Fruit fly (Drosophila melanogaster) whole organism, embryonic: ENCODE measurements around the gene Enoph.

Source experiments
- Awh ChIP-seq: fragments of 200-800 bp; sonication (Bioruptor generic); IDR thresholded peaks from 2 replicates; pipeline ENCODE4, ENCODE4 v1.3.6; 2022; ENCODE audit warnings: missing biosample characterization, missing genetic modification characterization
- Bteb2 ChIP-seq: fragments of 200-800 bp; sonication (Bioruptor generic); optimal IDR thresholded peaks from 2 replicates; lab custom pipeline; 2016; ENCODE audit warnings: missing biosample characterization, missing genetic modification characterization
- CG10462 ChIP-seq: fragments of 200-800 bp; sonication (Bioruptor generic); optimal IDR thresholded peaks from 2 replicates; lab custom pipeline; 2016; ENCODE audit warnings: missing biosample characterization, missing genetic modification characterization
- CG10654 ChIP-seq: fragments of 200-800 bp; sonication (Bioruptor generic); optimal IDR thresholded peaks from 2 replicates; lab custom pipeline; 2016; ENCODE audit warnings: missing biosample characterization, missing genetic modification characterization
- CG11085 ChIP-seq: fragments of 200-800 bp; sonication (Bioruptor generic); IDR thresholded peaks from 2 replicates; pipeline ENCODE4 v1.3.6; 2022; ENCODE audit warnings: missing biosample characterization, missing genetic modification characterization
- CG11398 ChIP-seq: fragments of 200-800 bp; sonication (Bioruptor generic); optimal IDR thresholded peaks from 2 replicates; lab custom pipeline; 2016; ENCODE audit warnings: missing biosample characterization, missing genetic modification characterization
- CG12155 ChIP-seq: fragments of 200-800 bp; sonication (Bioruptor generic); optimal IDR thresholded peaks from 3 replicates; lab custom pipeline; 2016; ENCODE audit warnings: missing biosample characterization, missing genetic modification characterization
- CG12744 ChIP-seq: fragments of 200-800 bp; sonication (Bioruptor generic); optimal IDR thresholded peaks from 2 replicates; lab custom pipeline; 2016; ENCODE audit warnings: missing biosample characterization, missing genetic modification characterization
- CG15479 ChIP-seq: fragments of 200-800 bp; sonication (Bioruptor generic); optimal IDR thresholded peaks from 3 replicates; lab custom pipeline; 2019; ENCODE audit warnings: missing biosample characterization, mild to moderate bottlenecking, missing genetic modification characterization, moderate library complexity
- CG15514 ChIP-seq: fragments of 200-800 bp; sonication (Bioruptor generic); optimal IDR thresholded peaks from 3 replicates; lab custom pipeline; 2017; ENCODE audit warnings: missing biosample characterization, missing genetic modification characterization, mild to moderate bottlenecking, moderate library complexity, missing genetic modification reagents
- CG15696 ChIP-seq: fragments of 200-800 bp; sonication (Bioruptor generic); optimal IDR thresholded peaks from 2 replicates; lab custom pipeline; 2019; ENCODE audit warnings: missing biosample characterization, mild to moderate bottlenecking, missing genetic modification characterization, moderate library complexity
- CG1602 ChIP-seq: fragments of 200-800 bp; sonication (Bioruptor generic); optimal IDR thresholded peaks from 3 replicates; lab custom pipeline; 2016; ENCODE audit warnings: missing biosample characterization, missing genetic modification characterization
- CG17829 ChIP-seq: fragments of 200-800 bp; optimal IDR thresholded peaks from 2 replicates; lab custom pipeline; 2019; ENCODE audit warnings: missing biosample characterization, mild to moderate bottlenecking, missing genetic modification characterization, moderate library complexity
- CG3281 ChIP-seq: fragments of 200-800 bp; sonication (Bioruptor generic); optimal IDR thresholded peaks from 3 replicates; lab custom pipeline; 2017; ENCODE audit warnings: missing biosample characterization, mild to moderate bottlenecking, missing genetic modification characterization
- CG33557 ChIP-seq: fragments of 200-800 bp; sonication (Bioruptor generic); optimal IDR thresholded peaks from 2 replicates; lab custom pipeline; 2019; ENCODE audit warnings: missing biosample characterization, mild to moderate bottlenecking, missing genetic modification characterization, moderate library complexity
- CG34422 ChIP-seq: fragments of 200-800 bp; sonication (Bioruptor generic); IDR thresholded peaks from 3 replicates; pipeline ENCODE4 v1.3.6; 2022; ENCODE audit warnings: missing biosample characterization, missing genetic modification characterization
- CG3726 ChIP-seq: fragments of 200-800 bp; sonication (Bioruptor generic); IDR thresholded peaks from 3 replicates; pipeline ENCODE4, ENCODE4 v1.3.6; 2022; ENCODE audit warnings: missing biosample characterization, missing genetic modification characterization
- CG3847 ChIP-seq: fragments of 200-800 bp; sonication (Bioruptor generic); IDR thresholded peaks from 2 replicates; pipeline ENCODE4 v1.3.6; 2022; ENCODE audit warnings: missing biosample characterization, missing genetic modification characterization
- CG4424 ChIP-seq: fragments of 200-800 bp; sonication (Bioruptor generic); optimal IDR thresholded peaks from 3 replicates; lab custom pipeline; 2016; ENCODE audit warnings: missing biosample characterization, missing genetic modification characterization
- CG6813 ChIP-seq: fragments of 200-800 bp; sonication (Bioruptor generic); optimal IDR thresholded peaks from 2 replicates; lab custom pipeline; 2017; ENCODE audit warnings: missing biosample characterization, missing genetic modification characterization, mild to moderate bottlenecking, moderate library complexity, missing genetic modification reagents
- CG7745 ChIP-seq: fragments of 200-800 bp; sonication (Bioruptor generic); optimal IDR thresholded peaks from 2 replicates; lab custom pipeline; 2018; ENCODE audit warnings: missing biosample characterization, mild to moderate bottlenecking, missing genetic modification characterization, moderate library complexity
- CG7928 ChIP-seq: fragments of 200-800 bp; sonication (Bioruptor generic); optimal IDR thresholded peaks from 2 replicates; lab custom pipeline; 2017; ENCODE audit warnings: missing biosample characterization, mild to moderate bottlenecking, missing genetic modification characterization
- CG9797 ChIP-seq: fragments of 200-800 bp; sonication (Bioruptor generic); optimal IDR thresholded peaks from 3 replicates; lab custom pipeline; 2018; ENCODE audit warnings: missing biosample characterization, mild to moderate bottlenecking, missing genetic modification characterization
- D19B ChIP-seq: fragments of 200-800 bp; sonication (Bioruptor generic); optimal IDR thresholded peaks from 2 replicates; lab custom pipeline; 2017; ENCODE audit warnings: missing biosample characterization, mild to moderate bottlenecking, missing genetic modification characterization
- Dad ChIP-seq: fragments of 200-800 bp; sonication (Bioruptor generic); optimal IDR thresholded peaks from 3 replicates; lab custom pipeline; 2016; ENCODE audit warnings: missing biosample characterization, missing genetic modification characterization
- Dip3 ChIP-seq: fragments of 200-800 bp; sonication (Bioruptor generic); optimal IDR thresholded peaks from 3 replicates; lab custom pipeline; 2016; ENCODE audit warnings: missing biosample characterization, missing genetic modification characterization
- Elba2 ChIP-seq: fragments of 200-800 bp; sonication (Bioruptor generic); optimal IDR thresholded peaks from 3 replicates; lab custom pipeline; 2016; ENCODE audit warnings: missing biosample characterization, missing genetic modification characterization
- Lpt ChIP-seq: fragments of >200 bp; optimal IDR thresholded peaks from 2 replicates; lab custom pipeline; 2018; ENCODE audit warnings: missing biosample characterization, missing genetic modification characterization
- MESR4 ChIP-seq: fragments of 200-800 bp; sonication (Bioruptor generic); optimal IDR thresholded peaks from 2 replicates; lab custom pipeline; 2018; ENCODE audit warnings: missing biosample characterization, mild to moderate bottlenecking, missing genetic modification characterization, moderate library complexity
- Pdp1 ChIP-seq, 2 experiments: fragments of 200-800 bp; sonication (Bioruptor generic); optimal IDR thresholded peaks; 3 replicates each; lab custom pipeline; 2016; ENCODE audit warnings: missing biosample characterization in 2 of 2, missing genetic modification characterization in 2 of 2, mild to moderate bottlenecking in 1 of 2, moderate library complexity in 1 of 2
- Ravus ChIP-seq: fragments of 200-800 bp; sonication (Bioruptor generic); IDR thresholded peaks from 2 replicates; pipeline ENCODE4 v1.3.6; 2022; ENCODE audit warnings: missing biosample characterization, missing genetic modification characterization
- Rx ChIP-seq: fragments of 200-800 bp; sonication (Bioruptor generic); IDR thresholded peaks from 2 replicates; pipeline ENCODE4 v1.3.6; 2022; ENCODE audit warnings: missing biosample characterization, missing genetic modification characterization
- Sry-δ ChIP-seq: fragments of 200-800 bp; sonication (Bioruptor generic); optimal IDR thresholded peaks from 2 replicates; lab custom pipeline; 2016; ENCODE audit warnings: missing biosample characterization, missing genetic modification characterization
- Tbp ChIP-seq: fragments of >200 bp; optimal IDR thresholded peaks from 2 replicates; lab custom pipeline; 2018; ENCODE audit warnings: missing biosample characterization, missing genetic modification characterization
- ara ChIP-seq: fragments of 200-800 bp; sonication (Bioruptor generic); IDR thresholded peaks from 2 replicates; pipeline ENCODE4 v1.3.6; 2022; ENCODE audit warnings: missing biosample characterization, missing genetic modification characterization
- chif ChIP-seq, 2 experiments: fragments of 200-800 bp; sonication (Bioruptor generic); optimal IDR thresholded peaks; 3 replicates each; lab custom pipeline; 2016; ENCODE audit warnings: missing biosample characterization in 2 of 2, missing genetic modification characterization in 2 of 2
- chm ChIP-seq: fragments of 200-800 bp; sonication (Bioruptor generic); IDR thresholded peaks from 2 replicates; pipeline ENCODE4 v1.3.6; 2022; ENCODE audit warnings: missing biosample characterization, missing genetic modification characterization
- dati ChIP-seq: fragments of 200-800 bp; sonication (Bioruptor generic); IDR thresholded peaks from 2 replicates; pipeline ENCODE4 v1.3.6; 2022; ENCODE audit warnings: missing biosample characterization, missing genetic modification characterization
- fu2 ChIP-seq: fragments of 200-800 bp; sonication (Bioruptor generic); optimal IDR thresholded peaks from 2 replicates; lab custom pipeline; 2016; ENCODE audit warnings: missing biosample characterization, missing genetic modification characterization
- gro ChIP-seq: fragments of 200-800 bp; sonication (Bioruptor generic); optimal IDR thresholded peaks from 2 replicates; lab custom pipeline; 2016; ENCODE audit warnings: missing biosample characterization, missing genetic modification characterization
- hb ChIP-seq: fragments of 200-800 bp; sonication (Bioruptor generic); IDR thresholded peaks from 3 replicates; pipeline ENCODE4 v1.3.6; 2022; ENCODE audit warnings: missing biosample characterization, missing genetic modification characterization; ENCODE audit not compliant: partially characterized antibody
- odd ChIP-seq: fragments of 200-800 bp; sonication (Bioruptor generic); optimal IDR thresholded peaks from 2 replicates; lab custom pipeline; 2017; ENCODE audit warnings: missing biosample characterization, mild to moderate bottlenecking, missing genetic modification characterization
- ranshi ChIP-seq: fragments of 200-800 bp; sonication (Bioruptor generic); IDR thresholded peaks from 2 replicates; pipeline ENCODE4 v1.3.6; 2022; ENCODE audit warnings: missing biosample characterization, missing genetic modification characterization
- sd ChIP-seq: fragments of 200-800 bp; sonication (Bioruptor generic); optimal IDR thresholded peaks from 3 replicates; lab custom pipeline; 2018; ENCODE audit warnings: missing biosample characterization, mild to moderate bottlenecking, missing genetic modification characterization, moderate library complexity
- sna ChIP-seq: fragments of 200-800 bp; sonication (Bioruptor generic); IDR thresholded peaks from 2 replicates; pipeline ENCODE4 v1.3.6; 2022; ENCODE audit warnings: missing biosample characterization, missing genetic modification characterization; ENCODE audit not compliant: partially characterized antibody
- sqz ChIP-seq: fragments of 200-800 bp; sonication (Bioruptor generic); optimal IDR thresholded peaks from 3 replicates; lab custom pipeline; 2018; ENCODE audit warnings: missing biosample characterization, mild to moderate bottlenecking, missing genetic modification characterization
- sug ChIP-seq: fragments of 200-800 bp; optimal IDR thresholded peaks from 2 replicates; lab custom pipeline; 2019; ENCODE audit warnings: missing biosample characterization, mild to moderate bottlenecking, missing genetic modification characterization, moderate library complexity
- twi ChIP-seq: fragments of 200-800 bp; optimal IDR thresholded peaks from 2 replicates; lab custom pipeline; 2019; ENCODE audit warnings: missing biosample characterization, mild to moderate bottlenecking, missing genetic modification characterization, moderate library complexity
- yki ChIP-seq: fragments of >200 bp; optimal IDR thresholded peaks from 3 replicates; lab custom pipeline; 2018
- zen ChIP-seq: fragments of 200-800 bp; sonication (Bioruptor generic); optimal IDR thresholded peaks from 3 replicates; lab custom pipeline; 2018; ENCODE audit warnings: missing biosample characterization, mild to moderate bottlenecking, missing genetic modification characterization, moderate library complexity
- zfh2 ChIP-seq: fragments of 200-800 bp; sonication (Bioruptor generic); optimal IDR thresholded peaks from 2 replicates; lab custom pipeline; 2016; ENCODE audit warnings: missing biosample characterization, missing genetic modification characterization

The Enoph gene

DNA sequence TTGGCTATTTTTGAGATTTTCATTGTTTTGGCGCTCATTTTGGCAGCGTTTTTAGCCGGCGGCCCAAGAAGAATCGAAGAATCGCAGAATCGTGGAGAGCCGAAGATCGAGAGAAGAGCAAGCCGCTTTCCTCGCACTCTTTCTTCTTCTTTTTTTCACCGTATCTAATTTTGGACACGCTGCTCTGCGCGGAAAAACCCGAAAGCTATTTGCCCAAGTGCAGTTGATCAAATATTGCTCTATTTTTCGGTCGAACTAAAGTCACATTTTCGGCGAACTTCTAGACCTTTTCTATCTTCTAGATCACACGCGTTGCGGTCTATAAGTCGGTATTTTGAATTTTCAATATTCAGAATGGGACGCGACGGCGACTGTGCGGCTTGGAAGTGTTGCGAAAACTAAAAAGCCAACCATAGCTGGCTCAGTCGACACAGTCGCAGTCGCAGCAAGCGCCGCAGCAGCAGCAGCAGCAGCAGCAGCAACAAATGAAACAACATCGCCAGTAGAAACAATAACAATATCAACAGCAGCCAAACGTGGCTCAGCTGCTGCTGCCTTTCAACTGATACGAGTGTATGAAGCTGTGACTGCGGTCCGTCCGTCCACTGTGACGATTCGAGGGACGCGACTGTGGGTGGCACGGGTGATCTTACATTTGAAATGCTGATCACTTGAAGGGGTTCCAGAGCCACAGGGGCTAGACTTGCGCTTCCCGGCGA is 30.6 kb upstream of the Enoph start (continued):
- TF ChIP-seq fu2 (no peak), Lpt (GFP tag; lab: Kevin White, UChicago) (no peak), CG34422 (GFP tag; lab: Robert Waterston, UW) (0 out of 3 replicates have a peak, but pooled peaks have one; percentile 25), yki (lab: Kevin White, UChicago) (no peak), CG7745 (tag; lab: Kevin White, UChicago) (no peak), CG12155 (GFP tag; lab: Kevin White, UChicago) (no peak), ara (GFP tag; lab: Robert Waterston, UW) (no peak), CG15514 (no peak), twi (no peak), Bteb2 (no peak), CG15479 (GFP tag; lab: Kevin White, UChicago) (no peak), chif (GFP tag; optimal IDR thresholded peaks at IDR 0.05; lab: Kevin White, UChicago) (no peak), CG17829 (tag; lab: Kevin White, UChicago) (no peak), odd (GFP tag; lab: Kevin White, UChicago) (peak; percentile 35), CG11398 (no peak), Pdp1 (GFP tag; optimal IDR thresholded peaks at IDR 0.05; lab: Kevin White, UChicago) (no peak), sug (tag; lab: Kevin White, UChicago) (peak; percentile 42), MESR4 (GFP tag; lab: Kevin White, UChicago) (no peak), hb (0 out of 3 replicates have a peak, but pooled peaks have one; percentile 10), Awh (GFP tag; lab: Robert Waterston, UW) (peak; percentile 23; the same call in 1 of the 2 replicates), CG4424 (GFP tag; lab: Kevin White, UChicago) (no peak), zfh2 (GFP tag; lab: Kevin White, UChicago) (no peak), dati (GFP tag; lab: Robert Waterston, UW) (no peak), zen (no peak), Dip3 (GFP tag; lab: Kevin White, UChicago) (no peak), CG33557 (GFP tag; lab: Kevin White, UChicago) (no peak), CG3726 (GFP tag; lab: Robert Waterston, UW) (peak; percentile 41; the same call in 1 of the 3 replicates), sqz (GFP tag; lab: Kevin White, UChicago) (no peak), CG10654 (GFP tag; lab: Kevin White, UChicago) (no peak), Ravus (no peak), Elba2 (no peak), CG15696 (tag; lab: Kevin White, UChicago) (no peak), CG1602 (GFP tag; lab: Kevin White, UChicago) (no peak), gro (GFP tag; lab: Kevin White, UChicago) (no peak), CG10462 (GFP tag; lab: Kevin White, UChicago) (no peak), CG9797 (GFP tag; lab: Kevin White, UChicago) (no peak), CG7928 (no peak), CG11085 (GFP tag; lab: Robert Waterston, UW) (no peak), CG3281 (GFP tag; lab: Kevin White, UChicago) (no peak), chm (GFP tag; lab: Robert Waterston, UW) (0 out of 2 replicates have a peak, but pooled peaks have one; percentile 8), CG3847 (no peak), Dad (GFP tag; lab: Kevin White, UChicago) (peak; percentile 14), sd (tag; lab: Kevin White, UChicago) (no peak), Sry-δ (GFP tag; lab: Kevin White, UChicago) (no peak), Rx (GFP tag; lab: Robert Waterston, UW) (no peak), sna (no peak), CG12744 (GFP tag; lab: Kevin White, UChicago) (no peak), Tbp (GFP tag; lab: Kevin White, UChicago) (no peak), ranshi (GFP tag; lab: Robert Waterston, UW) (no peak), CG6813 (GFP tag; lab: Kevin White, UChicago) (peak; percentile 2), D19B (GFP tag; lab: Kevin White, UChicago) (no peak)
